Fruit fly (Drosophila melanogaster): ENCODE data around the gene Agpat1.

DNA sequence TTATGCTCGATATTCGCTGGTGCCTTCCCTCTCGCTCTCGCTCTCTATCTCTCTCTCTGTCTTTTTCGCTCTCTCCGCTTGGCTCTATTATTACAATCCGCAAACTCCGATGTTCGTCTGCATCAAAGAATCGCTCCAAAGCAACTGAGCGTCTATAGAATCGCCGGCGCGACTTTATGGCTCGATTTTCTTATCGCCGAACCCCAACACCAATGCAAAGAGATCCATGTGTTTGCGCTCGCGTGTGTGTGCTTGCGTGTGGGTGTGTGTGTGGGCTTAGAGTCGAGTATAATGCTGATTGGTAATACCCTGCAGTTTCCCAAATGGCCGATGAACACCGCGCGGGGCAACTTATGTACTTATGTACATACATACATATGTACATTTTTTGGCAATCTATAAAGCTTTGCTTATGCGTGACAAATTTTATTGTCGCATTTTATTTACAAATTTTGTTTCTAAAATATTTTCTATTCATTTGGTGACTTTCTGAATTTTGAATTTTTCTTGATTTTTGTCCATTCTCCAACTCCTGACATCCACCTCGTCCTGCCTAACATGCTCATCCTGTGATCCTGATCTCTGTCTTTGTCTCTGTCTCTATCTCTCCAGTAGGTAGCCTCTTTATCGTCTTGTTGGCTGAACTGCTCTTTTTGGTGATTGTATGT, 4.5 kb upstream of the Agpat1 start, which contains the start of gene Paics:
- no peak for TF ChIP-seq psq (optimal IDR thresholded peaks at IDR 0.05)
- no peak for TF ChIP-seq Sin3A (optimal IDR thresholded peaks at IDR 0.05)
- no peak for TF ChIP-seq h (optimal IDR thresholded peaks at IDR 0.05)
- no peak for TF ChIP-seq insv (optimal IDR thresholded peaks at IDR 0.05)
- TF ChIP-seq Myc (optimal IDR thresholded peaks at IDR 0.05), result no peak

Measured in Kc167 (cell line).